Fruit fly (Drosophila melanogaster) whole organism, embryonic: ENCODE data around the gene isoQC.

Experiments used
- Adf1 ChIP-seq: fragments of 200-800 bp; sonication (Bioruptor generic); IDR thresholded peaks from 2 replicates; pipeline ENCODE4 v1.3.6; 2022; ENCODE audit warnings: missing biosample characterization, missing genetic modification characterization
- Aef1 ChIP-seq: fragments of 200-800 bp; sonication (Bioruptor generic); IDR thresholded peaks from 3 replicates; pipeline ENCODE4 v1.3.6; 2022; ENCODE audit warnings: missing biosample characterization, missing genetic modification characterization
- Bteb2 ChIP-seq: fragments of 200-800 bp; sonication (Bioruptor generic); optimal IDR thresholded peaks from 2 replicates; lab custom pipeline; 2016; ENCODE audit warnings: missing biosample characterization, missing genetic modification characterization
- CG10209 ChIP-seq: fragments of 200-800 bp; sonication (Bioruptor generic); optimal IDR thresholded peaks from 3 replicates; lab custom pipeline; 2017; ENCODE audit warnings: missing biosample characterization, mild to moderate bottlenecking, missing genetic modification characterization, missing genetic modification reagents
- CG10654 ChIP-seq: fragments of 200-800 bp; sonication (Bioruptor generic); optimal IDR thresholded peaks from 2 replicates; lab custom pipeline; 2016; ENCODE audit warnings: missing biosample characterization, missing genetic modification characterization
- CG11247 ChIP-seq: fragments of 200-800 bp; sonication (Bioruptor generic); IDR thresholded peaks from 2 replicates; pipeline ENCODE4 v1.3.6; 2022; ENCODE audit warnings: missing biosample characterization, missing genetic modification characterization
- CG11398 ChIP-seq: fragments of 200-800 bp; sonication (Bioruptor generic); optimal IDR thresholded peaks from 2 replicates; lab custom pipeline; 2016; ENCODE audit warnings: missing biosample characterization, missing genetic modification characterization
- CG12659 ChIP-seq: fragments of 200-800 bp; sonication (Bioruptor generic); optimal IDR thresholded peaks from 3 replicates; lab custom pipeline; 2017; ENCODE audit warnings: mild to moderate bottlenecking, missing biosample characterization, missing genetic modification reagents, missing genetic modification characterization
- CG14860 ChIP-seq: fragments of 200-800 bp; sonication (Bioruptor generic); IDR thresholded peaks from 3 replicates; pipeline ENCODE4 v1.3.6; 2022; ENCODE audit warnings: missing biosample characterization, missing genetic modification characterization; ENCODE audit not compliant: partially characterized antibody
- CG15269 ChIP-seq: fragments of 200-800 bp; sonication (Bioruptor generic); optimal IDR thresholded peaks from 2 replicates; lab custom pipeline; 2018; ENCODE audit warnings: missing biosample characterization, mild to moderate bottlenecking, missing genetic modification characterization, moderate library complexity
- CG16863 ChIP-seq: fragments of 200-800 bp; sonication (Bioruptor generic); optimal IDR thresholded peaks from 3 replicates; lab custom pipeline; 2016; ENCODE audit warnings: missing biosample characterization, missing genetic modification characterization
- CG3407 ChIP-seq: fragments of 200-800 bp; sonication (Bioruptor generic); optimal IDR thresholded peaks from 2 replicates; lab custom pipeline; 2018; ENCODE audit warnings: missing biosample characterization, mild to moderate bottlenecking, missing genetic modification characterization
- CG3847 ChIP-seq: fragments of 200-800 bp; sonication (Bioruptor generic); IDR thresholded peaks from 2 replicates; pipeline ENCODE4 v1.3.6; 2022; ENCODE audit warnings: missing biosample characterization, missing genetic modification characterization
- CG43689 ChIP-seq: fragments of 200-800 bp; sonication (Bioruptor generic); IDR thresholded peaks from 2 replicates; pipeline ENCODE4 v1.3.6; 2022; ENCODE audit warnings: missing biosample characterization, missing genetic modification characterization
- CG4404 ChIP-seq: fragments of 200-800 bp; sonication (Bioruptor generic); IDR thresholded peaks from 2 replicates; pipeline ENCODE4 v1.3.6; 2022; ENCODE audit warnings: missing biosample characterization, missing genetic modification characterization
- CG6683 ChIP-seq: fragments of 200-800 bp; sonication (Bioruptor generic); optimal IDR thresholded peaks from 2 replicates; lab custom pipeline; 2017; ENCODE audit warnings: missing biosample characterization, mild to moderate bottlenecking, missing genetic modification characterization, missing genetic modification reagents
- CG6689 ChIP-seq: fragments of 200-800 bp; sonication (Bioruptor generic); IDR thresholded peaks from 2 replicates; pipeline ENCODE4 v1.3.6; 2022; ENCODE audit warnings: missing biosample characterization, missing genetic modification characterization
- CG7357 ChIP-seq: fragments of 200-800 bp; sonication (Bioruptor generic); IDR thresholded peaks from 3 replicates; pipeline ENCODE4 v1.3.6; 2022; ENCODE audit warnings: missing biosample characterization, missing genetic modification characterization
- CG8388 ChIP-seq: fragments of 200-800 bp; sonication (Bioruptor generic); optimal IDR thresholded peaks from 2 replicates; lab custom pipeline; 2019; ENCODE audit warnings: missing biosample characterization, mild to moderate bottlenecking, missing genetic modification characterization, moderate library complexity
- CG8924 ChIP-seq: fragments of 200-800 bp; optimal IDR thresholded peaks from 3 replicates; lab custom pipeline; 2019; ENCODE audit warnings: missing biosample characterization, mild to moderate bottlenecking, missing genetic modification characterization, moderate library complexity
- CG9215 ChIP-seq: fragments of 200-800 bp; sonication (Bioruptor generic); IDR thresholded peaks from 2 replicates; pipeline ENCODE4 v1.3.6; 2022; ENCODE audit warnings: missing biosample characterization, missing genetic modification characterization
- CkIIα-i1 ChIP-seq: fragments of 200-800 bp; sonication (Bioruptor generic); IDR thresholded peaks from 2 replicates; pipeline ENCODE4 v1.3.6; 2022; ENCODE audit warnings: missing biosample characterization, missing genetic modification characterization
- Dfd ChIP-seq, 2 experiments: fragments of >200 bp; optimal IDR thresholded peaks; 2 replicates each; lab custom pipeline; 2017; ENCODE audit warnings: missing biosample characterization in 2 of 2, missing genetic modification characterization in 2 of 2
- Drgx ChIP-seq: fragments of 200-800 bp; sonication (Bioruptor generic); IDR thresholded peaks from 2 replicates; pipeline ENCODE4 v1.3.6; 2022; ENCODE audit warnings: missing biosample characterization, missing genetic modification characterization
- HmgD ChIP-seq: fragments of 200-800 bp; sonication (Bioruptor generic); optimal IDR thresholded peaks from 3 replicates; lab custom pipeline; 2016; ENCODE audit warnings: missing biosample characterization, missing genetic modification characterization
- Hr3 ChIP-seq: fragments of 200-800 bp; sonication (Bioruptor generic); optimal IDR thresholded peaks from 3 replicates; lab custom pipeline; 2016; ENCODE audit warnings: missing biosample characterization, missing genetic modification characterization
- ab ChIP-seq: fragments of 200-800 bp; sonication (Bioruptor generic); optimal IDR thresholded peaks from 2 replicates; lab custom pipeline; 2016; ENCODE audit warnings: missing biosample characterization, missing genetic modification characterization
- al ChIP-seq: fragments of 200-800 bp; sonication (Bioruptor generic); IDR thresholded peaks from 2 replicates; pipeline ENCODE4 v1.3.6; 2022; ENCODE audit warnings: missing biosample characterization, missing genetic modification characterization
- bab2 ChIP-seq: fragments of 200-800 bp; sonication (Bioruptor generic); optimal IDR thresholded peaks from 2 replicates; lab custom pipeline; 2016; ENCODE audit warnings: missing biosample characterization, missing genetic modification characterization
- bcd ChIP-seq: fragments of 200-800 bp; sonication (Bioruptor generic); optimal IDR thresholded peaks from 2 replicates; lab custom pipeline; 2017; ENCODE audit warnings: missing biosample characterization, mild to moderate bottlenecking, missing genetic modification characterization
- btn ChIP-seq: fragments of 200-800 bp; sonication (Bioruptor generic); optimal IDR thresholded peaks from 2 replicates; lab custom pipeline; 2016; ENCODE audit warnings: missing biosample characterization, missing genetic modification characterization
- chif ChIP-seq, 2 experiments: fragments of 200-800 bp; sonication (Bioruptor generic); optimal IDR thresholded peaks; 3 replicates each; lab custom pipeline; 2016; ENCODE audit warnings: missing biosample characterization in 2 of 2, missing genetic modification characterization in 2 of 2
- corto ChIP-seq: fragments of 200-800 bp; sonication (Bioruptor generic); optimal IDR thresholded peaks from 2 replicates; lab custom pipeline; 2016; ENCODE audit warnings: missing biosample characterization, mild to moderate bottlenecking, missing genetic modification characterization, moderate library complexity
- crc ChIP-seq: fragments of 200-800 bp; sonication (Bioruptor generic); optimal IDR thresholded peaks from 2 replicates; lab custom pipeline; 2016; ENCODE audit warnings: missing biosample characterization, missing genetic modification characterization
- crol ChIP-seq: fragments of 200-800 bp; sonication (Bioruptor generic); IDR thresholded peaks from 2 replicates; pipeline ENCODE4 v1.3.6; 2022; ENCODE audit warnings: missing biosample characterization, missing genetic modification characterization
- da ChIP-seq: fragments of 200-800 bp; sonication (Bioruptor generic); optimal IDR thresholded peaks from 2 replicates; lab custom pipeline; 2016; ENCODE audit warnings: missing biosample characterization, missing genetic modification characterization
- dmrt11E ChIP-seq: fragments of 200-800 bp; sonication (Bioruptor generic); optimal IDR thresholded peaks from 3 replicates; lab custom pipeline; 2018; ENCODE audit warnings: missing biosample characterization, mild to moderate bottlenecking, missing genetic modification characterization, moderate library complexity
- dysf ChIP-seq: fragments of 200-800 bp; sonication (Bioruptor generic); IDR thresholded peaks from 3 replicates; pipeline ENCODE4 v1.3.6; 2022; ENCODE audit warnings: missing biosample characterization, missing genetic modification characterization
- en ChIP-seq: fragments of 200-800 bp; sonication (Bioruptor generic); optimal IDR thresholded peaks from 2 replicates; lab custom pipeline; 2016; ENCODE audit warnings: missing biosample characterization, missing genetic modification characterization
- fu2 ChIP-seq: fragments of 200-800 bp; sonication (Bioruptor generic); optimal IDR thresholded peaks from 2 replicates; lab custom pipeline; 2016; ENCODE audit warnings: missing biosample characterization, missing genetic modification characterization
- gro ChIP-seq: fragments of 200-800 bp; sonication (Bioruptor generic); optimal IDR thresholded peaks from 2 replicates; lab custom pipeline; 2016; ENCODE audit warnings: missing biosample characterization, missing genetic modification characterization
- hbn ChIP-seq: fragments of 200-800 bp; sonication (Bioruptor generic); IDR thresholded peaks from 2 replicates; pipeline ENCODE4 v1.3.6; 2022; ENCODE audit warnings: missing biosample characterization, missing genetic modification characterization; ENCODE audit not compliant: partially characterized antibody
- hkb ChIP-seq, 2 experiments: fragments of 200-800 bp in 1 of 2; fragments of >200 bp in 1 of 2; sonication (Bioruptor generic) in 1 of 2; IDR thresholded peaks in 1 of 2; optimal IDR thresholded peaks in 1 of 2; 2 replicates each; pipeline versions ENCODE4 v1.3.6 to Lab custom; 2017 to 2022; ENCODE audit warnings: missing biosample characterization in 1 of 2, missing genetic modification characterization in 1 of 2
- inv ChIP-seq: fragments of 200-800 bp; sonication (Bioruptor generic); IDR thresholded peaks from 2 replicates; pipeline ENCODE4 v1.3.6; 2022; ENCODE audit warnings: missing biosample characterization, missing genetic modification characterization; ENCODE audit not compliant: partially characterized antibody
- lov ChIP-seq, 2 experiments: fragments of 200-800 bp in 1 of 2; fragments of >200 bp in 1 of 2; sonication (Bioruptor generic) in 1 of 2; IDR thresholded peaks in 1 of 2; optimal IDR thresholded peaks in 1 of 2; 2 replicates in 1 of 2; 3 replicates in 1 of 2; pipeline versions ENCODE4 v1.3.6 to Lab custom; 2017 to 2022; ENCODE audit warnings: missing biosample characterization in 1 of 2, missing genetic modification characterization in 1 of 2
- pita ChIP-seq: fragments of 200-800 bp; sonication (Bioruptor generic); optimal IDR thresholded peaks from 2 replicates; lab custom pipeline; 2017; ENCODE audit warnings: missing biosample characterization, mild to moderate bottlenecking, missing genetic modification characterization
- row ChIP-seq: fragments of 200-800 bp; sonication (Bioruptor generic); IDR thresholded peaks from 3 replicates; pipeline ENCODE4 v1.3.6; 2022; ENCODE audit warnings: missing biosample characterization, missing genetic modification characterization
- seq ChIP-seq: fragments of 200-800 bp; sonication (Bioruptor generic); IDR thresholded peaks from 2 replicates; pipeline ENCODE4 v1.3.6; 2022; ENCODE audit warnings: missing biosample characterization, missing genetic modification characterization
- tap ChIP-seq: fragments of 200-800 bp; optimal IDR thresholded peaks from 3 replicates; lab custom pipeline; 2019; ENCODE audit warnings: missing biosample characterization, mild to moderate bottlenecking, missing genetic modification characterization, moderate library complexity

isoQC gene

dm6 chr3L:20497124-20497996 is 23.1 kb downstream of the isoQC start, which contains the start of gene CG32425 (continued):
- TF ChIP-seq gro, result peak; percentile 36
- TF ChIP-seq CG8924 (tag; lab: Kevin White, UChicago), result no peak
- TF ChIP-seq CG11247, result no peak
- no peak for TF ChIP-seq bcd
- TF ChIP-seq row (GFP tag; lab: Robert Waterston, UW), result peak; percentile 68
- no peak for TF ChIP-seq CG4404 (GFP tag; lab: Robert Waterston, UW)
- no peak for TF ChIP-seq HmgD
- TF ChIP-seq seq (GFP tag; lab: Robert Waterston, UW), result no peak
- TF ChIP-seq hbn, result no peak
- TF ChIP-seq CG12659, result peak; percentile 55
- TF ChIP-seq CG43689 (GFP tag; lab: Robert Waterston, UW), result no peak
- no peak for TF ChIP-seq corto (GFP tag; lab: Kevin White, UChicago)
- no peak for TF ChIP-seq Bteb2 (GFP tag; lab: Kevin White, UChicago)
- TF ChIP-seq bab2, result no peak
- peak; percentile 21 for TF ChIP-seq CG15269
- TF ChIP-seq ab, result no peak
- TF ChIP-seq Hr3, result no peak
- no peak for TF ChIP-seq chif (GFP tag; optimal IDR thresholded peaks at IDR 0.05; lab: Kevin White, UChicago)
- no peak for TF ChIP-seq en (GFP tag; lab: Kevin White, UChicago)
- peak; percentile 23; the same call in 1 of the 2 replicates for TF ChIP-seq CG3847
- no peak for TF ChIP-seq dysf (GFP tag; lab: Robert Waterston, UW)
- TF ChIP-seq dmrt11E (tag; lab: Kevin White, UChicago), result no peak
- no peak for TF ChIP-seq da
- TF ChIP-seq CG10654 (GFP tag; lab: Kevin White, UChicago), result peak; percentile 8
- TF ChIP-seq Drgx, result no peak
- TF ChIP-seq Aef1, result no peak
- no peak for TF ChIP-seq hkb (optimal IDR thresholded peaks at IDR 0.05; lab: Kevin White, UChicago)
- TF ChIP-seq hkb (GFP tag; IDR thresholded peaks at IDR 0.05; lab: Robert Waterston, UW), result no peak
- no peak for TF ChIP-seq CG9215 (GFP tag; lab: Robert Waterston, UW)
- no peak for TF ChIP-seq crc (GFP tag; lab: Kevin White, UChicago)
- TF ChIP-seq Adf1 (GFP tag; lab: Robert Waterston, UW), result no peak; the same call in 1 of the 2 replicates
- no peak for TF ChIP-seq btn
- TF ChIP-seq CG6689 (GFP tag; lab: Robert Waterston, UW), result no peak
- no peak for TF ChIP-seq Dfd (GFP tag; optimal IDR thresholded peaks at IDR 0.05; lab: Kevin White, UChicago)
- no peak for TF ChIP-seq CG6683 (GFP tag; lab: Kevin White, UChicago)
- no peak for TF ChIP-seq CG8388 (GFP tag; lab: Kevin White, UChicago)
- TF ChIP-seq CG11398 (GFP tag; lab: Kevin White, UChicago), result no peak
- no peak for TF ChIP-seq lov (optimal IDR thresholded peaks at IDR 0.05; lab: Kevin White, UChicago)
- no peak for TF ChIP-seq lov (GFP tag; IDR thresholded peaks at IDR 0.05; lab: Robert Waterston, UW)
- no peak for TF ChIP-seq crol (GFP tag; lab: Robert Waterston, UW)
- no peak for TF ChIP-seq fu2 (GFP tag; lab: Kevin White, UChicago)
- no peak for TF ChIP-seq CG7357 (GFP tag; lab: Robert Waterston, UW)
- TF ChIP-seq CG14860, result no peak
- no peak for TF ChIP-seq pita
- no peak for TF ChIP-seq CG3407 (GFP tag; lab: Kevin White, UChicago)
- no peak for TF ChIP-seq tap
- TF ChIP-seq CkIIα-i1 (GFP tag; lab: Robert Waterston, UW), result no peak
- TF ChIP-seq CG10209, result no peak
- TF ChIP-seq CG16863 (GFP tag; lab: Kevin White, UChicago), result no peak
- no peak for TF ChIP-seq inv (GFP tag; lab: Robert Waterston, UW)
- TF ChIP-seq al (GFP tag; lab: Robert Waterston, UW), result no peak
